Fruit fly (Drosophila melanogaster) whole organism, prepupa: ENCODE data around the gene dsd.

Experiments used
- Blimp-1 ChIP-seq: fragments of 200-800 bp; sonication (Bioruptor generic); optimal IDR thresholded peaks from 3 replicates; lab custom pipeline; 2017; ENCODE audit warnings: missing biosample characterization, missing genetic modification characterization, mild to moderate bottlenecking, moderate library complexity, missing genetic modification reagents
- CG10631 ChIP-seq: fragments of 200-800 bp; sonication (Bioruptor generic); optimal IDR thresholded peaks from 2 replicates; lab custom pipeline; 2016; ENCODE audit warnings: missing biosample characterization, missing genetic modification characterization
- CG10669 ChIP-seq: fragments of 200-800 bp; sonication (Bioruptor generic); optimal IDR thresholded peaks from 3 replicates; lab custom pipeline; 2018; ENCODE audit warnings: missing biosample characterization, mild to moderate bottlenecking, missing genetic modification characterization, moderate library complexity
- CG11762 ChIP-seq: fragments of 200-800 bp; sonication (Bioruptor generic); optimal IDR thresholded peaks from 3 replicates; lab custom pipeline; 2016; ENCODE audit warnings: missing biosample characterization, missing genetic modification characterization; ENCODE audit not compliant: insufficient read depth
- CG11902 ChIP-seq: fragments of 200-800 bp; sonication (Bioruptor generic); optimal IDR thresholded peaks from 3 replicates; lab custom pipeline; 2016; ENCODE audit warnings: missing biosample characterization, missing genetic modification characterization
- CG16779 ChIP-seq: fragments of 200-800 bp; sonication (Bioruptor generic); optimal IDR thresholded peaks from 3 replicates; lab custom pipeline; 2017; ENCODE audit warnings: missing biosample characterization, mild to moderate bottlenecking, missing genetic modification characterization
- CG3032 ChIP-seq: fragments of 200-800 bp; optimal IDR thresholded peaks from 2 replicates; lab custom pipeline; 2019; ENCODE audit warnings: missing biosample characterization, mild to moderate bottlenecking, missing genetic modification characterization, moderate library complexity
- CG31627 ChIP-seq: fragments of 200-800 bp; sonication (Bioruptor generic); optimal IDR thresholded peaks from 3 replicates; lab custom pipeline; 2016; ENCODE audit warnings: missing biosample characterization, missing genetic modification characterization
- CG32006 ChIP-seq: fragments of 200-800 bp; sonication (Bioruptor generic); optimal IDR thresholded peaks from 3 replicates; lab custom pipeline; 2017; ENCODE audit warnings: missing biosample characterization, mild to moderate bottlenecking, missing genetic modification characterization
- CG34406 ChIP-seq: fragments of 200-800 bp; sonication (Bioruptor generic); optimal IDR thresholded peaks from 3 replicates; lab custom pipeline; 2016; ENCODE audit warnings: missing biosample characterization, missing genetic modification characterization
- CG3919 ChIP-seq: fragments of 200-800 bp; sonication (Bioruptor generic); optimal IDR thresholded peaks from 3 replicates; lab custom pipeline; 2016; ENCODE audit warnings: missing biosample characterization, missing genetic modification characterization
- CG4318 ChIP-seq: fragments of 200-800 bp; sonication (Bioruptor generic); optimal IDR thresholded peaks from 3 replicates; lab custom pipeline; 2017; ENCODE audit warnings: missing biosample characterization, mild to moderate bottlenecking, missing genetic modification characterization
- CG6163 ChIP-seq: fragments of 200-800 bp; sonication (Bioruptor generic); IDR thresholded peaks from 3 replicates; pipeline ENCODE4 v1.3.6; 2022; ENCODE audit warnings: missing biosample characterization, missing genetic modification characterization
- CG6276 ChIP-seq: fragments of 200-800 bp; sonication (Bioruptor generic); optimal IDR thresholded peaks from 2 replicates; lab custom pipeline; 2017; ENCODE audit warnings: missing biosample characterization, mild to moderate bottlenecking, missing genetic modification characterization
- CG6808 ChIP-seq: fragments of 200-800 bp; sonication (Bioruptor generic); optimal IDR thresholded peaks from 3 replicates; lab custom pipeline; 2017; ENCODE audit warnings: missing biosample characterization, missing genetic modification characterization, mild to moderate bottlenecking, moderate library complexity, missing genetic modification reagents
- CG6854 ChIP-seq: fragments of 200-800 bp; sonication (Bioruptor generic); optimal IDR thresholded peaks from 2 replicates; lab custom pipeline; 2017; ENCODE audit warnings: missing biosample characterization, mild to moderate bottlenecking, missing genetic modification characterization
- CG7368 ChIP-seq: fragments of 200-800 bp; sonication (Bioruptor generic); optimal IDR thresholded peaks from 3 replicates; lab custom pipeline; 2016; ENCODE audit warnings: missing biosample characterization, missing genetic modification characterization
- CG8119 ChIP-seq: fragments of 200-800 bp; sonication (Bioruptor generic); IDR thresholded peaks from 3 replicates; pipeline ENCODE4 v1.3.6; 2022; ENCODE audit warnings: missing biosample characterization, missing genetic modification characterization
- CG8319 ChIP-seq: fragments of 200-800 bp; sonication (Bioruptor generic); optimal IDR thresholded peaks from 3 replicates; lab custom pipeline; 2016; ENCODE audit warnings: missing biosample characterization, missing genetic modification characterization
- CG8632 ChIP-seq: fragments of 200-800 bp; sonication (Bioruptor generic); optimal IDR thresholded peaks from 3 replicates; lab custom pipeline; 2016; ENCODE audit warnings: missing biosample characterization, missing genetic modification characterization
- CG9139 ChIP-seq: fragments of 200-800 bp; sonication (Bioruptor generic); optimal IDR thresholded peaks from 3 replicates; lab custom pipeline; 2017; ENCODE audit warnings: missing biosample characterization, mild to moderate bottlenecking, missing genetic modification characterization
- Eip75B ChIP-seq: fragments of 200-800 bp; sonication (Bioruptor generic); optimal IDR thresholded peaks from 3 replicates; lab custom pipeline; 2016; ENCODE audit warnings: missing biosample characterization, missing genetic modification characterization
- Eip78C ChIP-seq: fragments of 200-800 bp; sonication (Bioruptor generic); peaks from one replicate; lab custom pipeline; 2016; ENCODE audit warnings: missing biosample characterization, missing genetic modification characterization
- Eip93F ChIP-seq: fragments of 200-800 bp; sonication (Bioruptor generic); optimal IDR thresholded peaks from 2 replicates; lab custom pipeline; 2016; ENCODE audit warnings: missing biosample characterization, mild to moderate bottlenecking, missing genetic modification characterization
- Gug ChIP-seq: fragments of 200-800 bp; sonication (Bioruptor generic); IDR thresholded peaks from 2 replicates; pipeline ENCODE4 v1.3.6; 2022; ENCODE audit warnings: missing biosample characterization, missing genetic modification characterization
- Hr38 ChIP-seq: sonication (Bioruptor generic); optimal IDR thresholded peaks from 2 replicates; lab custom pipeline; 2016; ENCODE audit warnings: missing biosample characterization, missing genetic modification characterization
- Hr39 ChIP-seq: fragments of 200-800 bp; sonication (Bioruptor generic); optimal IDR thresholded peaks from 2 replicates; lab custom pipeline; 2016; ENCODE audit warnings: missing biosample characterization, missing genetic modification characterization
- Hr4 ChIP-seq: fragments of 200-800 bp; sonication (Bioruptor generic); optimal IDR thresholded peaks from 3 replicates; lab custom pipeline; 2016; ENCODE audit warnings: missing biosample characterization, missing genetic modification characterization
- Lpt ChIP-seq: fragments of 200-800 bp; sonication (Bioruptor generic); optimal IDR thresholded peaks from 3 replicates; lab custom pipeline; 2016; ENCODE audit warnings: missing biosample characterization, missing genetic modification characterization
- OdsH ChIP-seq: fragments of 200-800 bp; sonication (Bioruptor generic); optimal IDR thresholded peaks from 3 replicates; lab custom pipeline; 2016; ENCODE audit warnings: missing biosample characterization, missing genetic modification characterization
- Smox ChIP-seq: fragments of 200-800 bp; sonication (Bioruptor generic); optimal IDR thresholded peaks from 3 replicates; lab custom pipeline; 2016; ENCODE audit warnings: missing biosample characterization, missing genetic modification characterization
- Sox14 ChIP-seq: fragments of 200-800 bp; sonication (Bioruptor generic); optimal IDR thresholded peaks from 3 replicates; lab custom pipeline; 2016; ENCODE audit warnings: missing biosample characterization, missing genetic modification characterization
- Sox15 ChIP-seq: fragments of 200-800 bp; sonication (Bioruptor generic); optimal IDR thresholded peaks from 3 replicates; lab custom pipeline; 2016; ENCODE audit warnings: missing biosample characterization, missing genetic modification characterization
- achi ChIP-seq: fragments of 200-800 bp; sonication (Bioruptor generic); optimal IDR thresholded peaks from 3 replicates; lab custom pipeline; 2016; ENCODE audit warnings: missing biosample characterization, missing genetic modification characterization
- acj6 ChIP-seq: fragments of 200-800 bp; sonication (Bioruptor generic); optimal IDR thresholded peaks from 3 replicates; lab custom pipeline; 2016; ENCODE audit warnings: missing biosample characterization, missing genetic modification characterization
- dac ChIP-seq: fragments of 200-800 bp; sonication (Bioruptor generic); optimal IDR thresholded peaks from 2 replicates; lab custom pipeline; 2017; ENCODE audit warnings: missing biosample characterization, mild to moderate bottlenecking, missing genetic modification characterization
- dsx ChIP-seq: fragments of 200-800 bp; optimal IDR thresholded peaks from 3 replicates; lab custom pipeline; 2019; ENCODE audit warnings: missing biosample characterization, mild to moderate bottlenecking, missing genetic modification characterization, moderate library complexity; ENCODE audit not compliant: poor library complexity, severe bottlenecking
- eg ChIP-seq: fragments of 200-800 bp; sonication (Bioruptor generic); IDR thresholded peaks from 3 replicates; pipeline ENCODE4 v1.3.6; 2022; ENCODE audit warnings: missing biosample characterization, missing genetic modification characterization
- esn ChIP-seq: fragments of 200-800 bp; sonication (Bioruptor generic); optimal IDR thresholded peaks from 2 replicates; lab custom pipeline; 2016; ENCODE audit warnings: missing biosample characterization, mild to moderate bottlenecking, missing genetic modification characterization, moderate library complexity
- fd59A ChIP-seq: fragments of 200-800 bp; sonication (Bioruptor generic); optimal IDR thresholded peaks from 2 replicates; lab custom pipeline; 2017; ENCODE audit warnings: missing biosample characterization, mild to moderate bottlenecking, missing genetic modification characterization, missing genetic modification reagents
- fd85E ChIP-seq: fragments of 200-800 bp; sonication (Bioruptor generic); optimal IDR thresholded peaks from 3 replicates; lab custom pipeline; 2016; ENCODE audit warnings: missing biosample characterization, missing genetic modification characterization
- lz ChIP-seq: fragments of 200-800 bp; sonication (Bioruptor generic); optimal IDR thresholded peaks from 3 replicates; lab custom pipeline; 2016; ENCODE audit warnings: missing biosample characterization, missing genetic modification characterization
- net ChIP-seq: fragments of 200-800 bp; sonication (Bioruptor generic); optimal IDR thresholded peaks from 3 replicates; lab custom pipeline; 2016; ENCODE audit warnings: missing biosample characterization, missing genetic modification characterization
- salr ChIP-seq, 2 experiments: fragments of 200-800 bp; sonication (Bioruptor generic); optimal IDR thresholded peaks; 3 replicates each; lab custom pipeline; 2016 to 2018; ENCODE audit warnings: missing biosample characterization in 2 of 2, missing genetic modification characterization in 2 of 2, mild to moderate bottlenecking in 1 of 2
- ss ChIP-seq, 2 experiments: fragments of 200-800 bp; sonication (Bioruptor generic); optimal IDR thresholded peaks; 2 replicates in 1 of 2; 3 replicates in 1 of 2; lab custom pipeline; 2017 to 2018; ENCODE audit warnings: mild to moderate bottlenecking in 2 of 2, missing biosample characterization in 2 of 2, missing genetic modification characterization in 2 of 2, moderate library complexity in 1 of 2
- svp ChIP-seq: fragments of 200-800 bp; sonication (Bioruptor generic); peaks from one replicate; lab custom pipeline; 2016; ENCODE audit warnings: missing biosample characterization, missing genetic modification characterization
- topi ChIP-seq: fragments of 200-800 bp; sonication (Bioruptor generic); optimal IDR thresholded peaks from 3 replicates; lab custom pipeline; 2016; ENCODE audit warnings: missing biosample characterization, missing genetic modification characterization

Gene dsd

DNA sequence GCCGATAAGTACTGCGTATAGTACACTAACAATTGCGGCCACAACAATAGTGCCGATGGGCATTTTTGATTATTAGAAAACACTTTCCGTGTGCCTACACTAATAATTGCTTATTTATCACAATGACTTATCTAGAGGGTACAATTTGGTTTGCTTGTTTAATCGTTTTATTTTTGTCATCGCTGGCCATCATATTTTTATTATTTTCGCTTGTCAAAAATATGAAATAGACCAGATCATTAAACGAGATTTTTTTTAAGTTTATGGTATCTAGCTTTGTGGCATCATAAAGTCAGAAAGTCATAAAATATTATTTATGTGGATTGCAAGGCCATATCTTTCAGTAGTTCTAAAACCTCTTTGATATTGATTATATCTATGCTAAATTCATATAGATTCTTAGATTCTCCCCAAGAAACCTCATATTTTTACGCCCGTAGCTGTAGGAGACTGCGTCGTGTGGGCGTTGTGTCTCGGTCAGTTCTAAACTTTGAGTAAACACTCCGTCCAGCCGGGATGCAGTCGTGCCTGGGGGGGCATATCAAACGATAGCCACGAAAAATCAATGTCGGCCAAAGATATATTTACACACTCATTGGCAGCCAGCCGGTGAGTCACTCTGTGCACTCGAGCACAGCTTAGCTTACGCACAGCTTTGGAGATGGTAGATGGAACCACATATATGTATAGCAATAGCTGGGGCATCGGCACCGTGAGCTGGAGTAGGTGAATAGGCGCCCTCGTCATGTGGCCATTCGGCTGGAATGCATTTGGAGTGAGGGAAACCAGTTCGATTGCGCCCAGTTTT lies 2.4 kb downstream of the dsd start (continued):
- TF ChIP-seq CG10631 (GFP tag; lab: Kevin White, UChicago): peak; percentile 58
- TF ChIP-seq fd85E: no peak
- peak; percentile 38 for TF ChIP-seq CG8632 (GFP tag; lab: Kevin White, UChicago)
- no peak for TF ChIP-seq Hr38 (GFP tag; lab: Kevin White, UChicago)
- TF ChIP-seq CG10669 (GFP tag; lab: Kevin White, UChicago): peak; percentile 44
- TF ChIP-seq CG7368: peak; percentile 25
- peak; percentile 44 for TF ChIP-seq achi (GFP tag; lab: Kevin White, UChicago)
- peak; percentile 77 for TF ChIP-seq Hr4 (GFP tag; lab: Kevin White, UChicago)
- peak; percentile 65 for TF ChIP-seq CG6276 (GFP tag; lab: Kevin White, UChicago)
- TF ChIP-seq CG32006 (GFP tag; lab: Kevin White, UChicago): peak; percentile 86
- TF ChIP-seq CG4318 (GFP tag; lab: Kevin White, UChicago): peak; percentile 55
- peak; percentile 70 for TF ChIP-seq Sox14
- TF ChIP-seq Eip75B: peak; percentile 48
- TF ChIP-seq eg (GFP tag; lab: Robert Waterston, UW): peak; percentile 64; the same call in 2 of the 3 replicates
- peak; percentile 21 for TF ChIP-seq CG6808 (GFP tag; lab: Kevin White, UChicago)
- peak; percentile 3 for TF ChIP-seq CG3032 (tag; lab: Kevin White, UChicago)
- TF ChIP-seq Blimp-1 (GFP tag; lab: Kevin White, UChicago): no peak
- no peak for TF ChIP-seq CG9139 (GFP tag; lab: Kevin White, UChicago)
- peak; percentile 6 to 49 for TF ChIP-seq ss (GFP tag; optimal IDR thresholded peaks at IDR 0.05; lab: Kevin White, UChicago)
- TF ChIP-seq Eip93F (GFP tag; lab: Kevin White, UChicago): no peak
- TF ChIP-seq CG6854: no peak
- peak; percentile 56 for TF ChIP-seq lz (GFP tag; lab: Kevin White, UChicago)
- no peak for TF ChIP-seq dac (GFP tag; lab: Kevin White, UChicago)
- TF ChIP-seq acj6: peak; percentile 58
- peak; percentile 32 for TF ChIP-seq Hr39 (GFP tag; lab: Kevin White, UChicago)
- peak; percentile 60 for TF ChIP-seq net (GFP tag; lab: Kevin White, UChicago)
- TF ChIP-seq OdsH (GFP tag; lab: Kevin White, UChicago): peak; percentile 68
- TF ChIP-seq CG6163: peak; percentile 50; the same call in 1 of the 3 replicates
- TF ChIP-seq fd59A (GFP tag; lab: Kevin White, UChicago): peak; percentile 55
- peak; percentile 14 for TF ChIP-seq CG16779 (tag; lab: Kevin White, UChicago)
- no peak for TF ChIP-seq CG11902 (GFP tag; lab: Kevin White, UChicago)
- no peak for TF ChIP-seq CG11762 (GFP tag; lab: Kevin White, UChicago)

DNA sequence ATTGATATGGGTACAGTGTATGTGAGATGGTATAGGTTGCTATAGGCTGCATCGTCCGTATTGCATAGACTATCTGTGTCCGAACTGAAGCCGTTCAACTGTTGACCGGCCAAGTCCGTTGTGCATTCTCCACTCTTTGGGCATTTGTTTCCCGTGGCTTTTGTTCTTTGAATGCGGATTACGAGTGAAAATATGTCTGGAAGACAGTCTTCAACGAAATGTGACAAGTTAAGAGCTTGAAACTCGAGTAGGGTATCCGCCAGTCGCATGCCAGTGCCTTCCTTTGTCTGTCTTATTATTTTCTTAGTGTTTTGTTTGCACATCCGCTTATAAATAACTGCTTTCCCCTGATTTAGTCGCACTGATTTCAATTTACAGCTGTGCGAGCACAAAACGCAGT lies 3.5 kb downstream of the dsd start:
- TF ChIP-seq achi (GFP tag; lab: Kevin White, UChicago): no peak
- TF ChIP-seq topi (GFP tag; lab: Kevin White, UChicago): no peak
- 0 out of 3 replicates have a peak, but pooled peaks have one; percentile 27 for TF ChIP-seq CG8119 (GFP tag; lab: Robert Waterston, UW)
- no peak for TF ChIP-seq Blimp-1 (GFP tag; lab: Kevin White, UChicago)
- TF ChIP-seq eg (GFP tag; lab: Robert Waterston, UW): 0 out of 3 replicates have a peak, but pooled peaks have one; percentile 52
- no peak for TF ChIP-seq esn (GFP tag; lab: Kevin White, UChicago)
- TF ChIP-seq Sox15: no peak
- TF ChIP-seq CG8632 (GFP tag; lab: Kevin White, UChicago): no peak
- no peak for TF ChIP-seq lz (GFP tag; lab: Kevin White, UChicago)
- TF ChIP-seq CG9139 (GFP tag; lab: Kevin White, UChicago): no peak
- TF ChIP-seq svp (GFP tag; lab: Kevin White, UChicago): peak; percentile 90
- no peak for TF ChIP-seq Hr38 (GFP tag; lab: Kevin White, UChicago)
- TF ChIP-seq Gug: 0 out of 2 replicates have a peak, but pooled peaks have one; percentile 8
- TF ChIP-seq CG8319 (GFP tag; lab: Kevin White, UChicago): no peak
- no peak for TF ChIP-seq Hr39 (GFP tag; lab: Kevin White, UChicago)
- no peak for TF ChIP-seq salr (GFP tag; optimal IDR thresholded peaks at IDR 0.05; lab: Kevin White, UChicago)
- no peak for TF ChIP-seq CG6808 (GFP tag; lab: Kevin White, UChicago)
- TF ChIP-seq Eip78C (GFP tag; lab: Kevin White, UChicago): peak; percentile 77
- no peak for TF ChIP-seq dsx (GFP tag; lab: Kevin White, UChicago)
- TF ChIP-seq CG34406 (GFP tag; lab: Kevin White, UChicago): no peak
- no peak for TF ChIP-seq Lpt
- TF ChIP-seq CG31627: no peak
- TF ChIP-seq dac (GFP tag; lab: Kevin White, UChicago): no peak
- TF ChIP-seq CG4318 (GFP tag; lab: Kevin White, UChicago): no peak
- no peak for TF ChIP-seq Eip75B
- TF ChIP-seq CG7368: no peak
- TF ChIP-seq Smox: no peak
- no peak for TF ChIP-seq CG3919 (GFP tag; lab: Kevin White, UChicago)
